Fruit fly (Drosophila melanogaster): Measurements from ENCODE around the gene CG43707.

The CG43707 gene

DNA sequence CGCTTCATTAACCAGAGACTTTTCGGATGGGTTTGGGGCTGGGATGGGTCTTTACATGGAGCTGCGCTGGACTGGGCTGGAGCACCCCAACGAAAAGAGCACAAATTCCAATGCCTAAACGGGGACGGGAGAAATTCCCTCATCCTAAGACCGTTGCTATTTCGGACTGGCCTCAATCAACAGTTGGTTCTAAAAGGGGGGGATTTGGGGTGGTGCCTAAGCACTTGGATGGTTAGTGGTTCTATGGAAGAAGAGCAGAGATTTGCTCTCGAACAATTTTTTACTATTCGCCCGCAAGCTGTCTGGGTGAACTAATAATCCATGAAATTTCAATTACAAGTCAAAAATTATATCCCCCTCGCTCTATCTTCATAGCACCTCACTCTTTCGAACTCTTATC, 27.4 kb upstream of the CG43707 start:
- no peak for TF ChIP-seq CG32121 (GFP tag; IDR thresholded peaks at IDR 0.05)
- no peak for TF ChIP-seq CG14655 (GFP tag; optimal IDR thresholded peaks at IDR 0.05)
- TF ChIP-seq fd96Ca (GFP tag; IDR thresholded peaks at IDR 0.05): no peak
- TF ChIP-seq CG10348 (GFP tag; IDR thresholded peaks at IDR 0.05): no peak
- TF ChIP-seq Ets98B (GFP tag; IDR thresholded peaks at IDR 0.05): no peak
- no peak for TF ChIP-seq Pif1A (GFP tag; optimal IDR thresholded peaks at IDR 0.05)
- no peak; the same call in 1 of the 2 replicates for TF ChIP-seq CG12605 (GFP tag; IDR thresholded peaks at IDR 0.05)
- no peak for TF ChIP-seq CG15710 (tag; optimal IDR thresholded peaks at IDR 0.05)
- no peak for TF ChIP-seq Pif1B (GFP tag; optimal IDR thresholded peaks at IDR 0.05)
- no peak for TF ChIP-seq Snoo (tag; optimal IDR thresholded peaks at IDR 0.05)
- TF ChIP-seq CG17806 (tag; optimal IDR thresholded peaks at IDR 0.05): no peak
- TF ChIP-seq EcR (GFP tag; optimal IDR thresholded peaks at IDR 0.05): no peak
- TF ChIP-seq CG34367 (tag; optimal IDR thresholded peaks at IDR 0.05): no peak

DNA sequence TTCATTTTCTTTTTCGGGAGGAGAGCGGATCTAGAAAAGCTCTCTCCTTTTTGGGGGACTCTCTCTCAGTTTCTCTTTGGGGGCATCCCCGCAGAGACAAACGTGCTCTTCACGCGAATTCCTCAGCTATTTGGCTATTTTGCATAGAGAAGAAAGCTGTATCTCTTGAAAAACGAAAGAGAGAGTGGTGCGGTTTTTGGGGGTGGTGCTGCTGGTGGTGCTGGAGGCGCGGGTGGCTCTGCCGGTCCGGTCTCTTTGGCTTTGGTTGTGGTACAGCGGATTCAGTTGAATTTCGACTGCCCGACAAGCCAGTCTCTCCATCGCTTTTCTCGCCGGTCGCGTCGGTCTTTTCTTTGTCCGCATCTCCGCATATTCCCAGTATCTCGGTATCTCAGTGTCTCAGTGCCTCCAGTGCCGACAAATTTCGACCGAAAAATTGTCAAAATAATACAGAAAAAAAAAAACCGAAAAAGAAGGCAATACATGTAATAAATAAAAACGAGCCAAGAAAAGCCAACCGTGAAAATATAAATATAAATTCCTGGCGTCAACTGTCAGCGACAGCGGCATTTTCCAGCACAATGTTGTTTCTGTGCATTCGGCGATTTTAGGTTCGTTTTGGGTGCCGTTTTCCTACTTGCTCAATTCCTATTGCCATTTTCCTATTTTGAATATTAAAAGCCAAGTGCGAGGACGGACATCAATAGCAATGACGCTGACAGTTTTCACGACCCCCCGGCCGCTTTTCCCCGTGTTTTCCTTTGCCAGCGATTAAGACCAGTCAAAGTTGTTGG, 26.7 kb upstream of the CG43707 start, which contains the start of gene CG10019:
TSS of gene CG10019 (plus strand) at position 285 of the 794 bp plus-strand sequence.
- TF ChIP-seq CG9948 (tag; optimal IDR thresholded peaks at IDR 0.05): no peak
- peak; percentile 48 for TF ChIP-seq CG32121 (GFP tag; IDR thresholded peaks at IDR 0.05)
- no peak for TF ChIP-seq CG17806 (tag; optimal IDR thresholded peaks at IDR 0.05)
- no peak for TF ChIP-seq CG34367 (tag; optimal IDR thresholded peaks at IDR 0.05)
- TF ChIP-seq Pif1A (GFP tag; optimal IDR thresholded peaks at IDR 0.05): no peak
- no peak for TF ChIP-seq CG13204 (GFP tag; optimal IDR thresholded peaks at IDR 0.05)
- peak; percentile 4 for TF ChIP-seq CG14655 (GFP tag; optimal IDR thresholded peaks at IDR 0.05)
- TF ChIP-seq Pif1B (GFP tag; optimal IDR thresholded peaks at IDR 0.05): no peak
- no peak for TF ChIP-seq CG8301 (tag; optimal IDR thresholded peaks at IDR 0.05)
- no peak for TF ChIP-seq Snoo (tag; optimal IDR thresholded peaks at IDR 0.05)
- TF ChIP-seq CG4496 (GFP tag; IDR thresholded peaks at IDR 0.05): peak; percentile 31; the same call in 1 of the 3 replicates
- TF ChIP-seq gl (tag; optimal IDR thresholded peaks at IDR 0.05): no peak
- no peak for TF ChIP-seq EcR (GFP tag; optimal IDR thresholded peaks at IDR 0.05)
- TF ChIP-seq D1 (tag; optimal IDR thresholded peaks at IDR 0.05): no peak
- TF ChIP-seq CG15710 (tag; optimal IDR thresholded peaks at IDR 0.05): no peak
- no peak for TF ChIP-seq CG10348 (GFP tag; IDR thresholded peaks at IDR 0.05)
- TF ChIP-seq rn (GFP tag; IDR thresholded peaks at IDR 0.05): no peak
- TF ChIP-seq fd96Ca (GFP tag; IDR thresholded peaks at IDR 0.05): no peak
- TF ChIP-seq CG8159 (tag; optimal IDR thresholded peaks at IDR 0.05): no peak
- TF ChIP-seq CG12605 (GFP tag; IDR thresholded peaks at IDR 0.05): no peak
- TF ChIP-seq Ets98B (GFP tag; IDR thresholded peaks at IDR 0.05): peak; percentile 31; the same call in 1 of the 2 replicates

DNA sequence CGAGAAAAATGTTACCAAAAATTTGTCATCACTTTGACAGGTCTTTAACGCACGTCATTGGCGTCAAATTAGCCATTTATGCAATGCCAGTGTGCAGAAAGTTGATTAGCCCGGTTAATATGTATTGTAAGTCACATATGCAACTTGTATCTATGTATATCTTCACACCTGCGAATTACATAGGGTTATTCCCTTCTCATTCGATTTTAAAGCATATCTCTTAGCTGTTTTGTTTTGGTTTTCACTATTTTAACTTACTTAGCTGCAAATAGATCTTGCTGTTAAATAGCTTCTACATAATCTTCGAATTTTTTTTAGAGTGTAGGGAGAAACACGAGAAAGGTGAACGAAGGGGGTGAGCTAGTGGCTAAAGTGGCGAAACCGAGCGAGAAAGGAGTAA, 26.0 kb upstream of the CG43707 start:
- no peak for TF ChIP-seq CG10348 (GFP tag; IDR thresholded peaks at IDR 0.05)
- peak; percentile 13; the same call in 1 of the 2 replicates for TF ChIP-seq Ets98B (GFP tag; IDR thresholded peaks at IDR 0.05)
- peak; percentile 31; the same call in 1 of the 2 replicates for TF ChIP-seq CG32121 (GFP tag; IDR thresholded peaks at IDR 0.05)
- peak; percentile 72 for TF ChIP-seq CG8301 (tag; optimal IDR thresholded peaks at IDR 0.05)
- TF ChIP-seq CG14655 (GFP tag; optimal IDR thresholded peaks at IDR 0.05): peak; percentile 70

DNA sequence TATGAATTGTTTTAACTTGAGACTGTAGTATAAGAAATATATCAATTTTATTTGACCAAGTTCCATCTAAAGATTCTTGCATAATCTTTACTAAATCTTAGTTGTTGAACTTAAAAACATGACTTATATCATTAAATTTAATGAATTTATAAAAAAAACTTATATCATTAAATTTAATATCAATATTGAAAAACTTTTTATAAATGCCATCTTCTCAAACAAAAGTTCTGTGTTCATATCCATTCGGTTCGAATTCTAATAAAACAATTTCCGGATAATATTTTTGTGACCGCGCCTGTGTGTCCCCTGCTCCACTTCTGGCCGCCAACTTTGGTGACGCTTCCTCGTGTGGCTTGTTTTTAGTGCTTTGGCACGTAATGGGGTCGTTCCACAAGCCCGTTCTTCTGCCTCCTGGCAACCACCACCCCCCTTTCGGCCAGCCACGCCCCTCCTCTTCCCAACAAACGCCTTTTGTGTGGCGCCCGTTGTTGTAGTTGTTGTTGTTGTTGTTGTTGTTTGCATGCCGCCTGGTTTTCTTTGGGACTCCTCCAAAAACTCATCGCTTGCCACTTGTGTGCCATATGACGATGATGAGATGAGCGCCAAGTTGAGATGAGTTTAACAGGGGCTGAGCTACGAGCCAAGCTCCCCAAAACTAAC, 19.9 kb upstream of the CG43707 start:
- TF ChIP-seq CG14655 (GFP tag; optimal IDR thresholded peaks at IDR 0.05) (peak; percentile 50), Pif1A (GFP tag; optimal IDR thresholded peaks at IDR 0.05) (no peak), Pif1B (GFP tag; optimal IDR thresholded peaks at IDR 0.05) (no peak), CG34367 (tag; optimal IDR thresholded peaks at IDR 0.05) (no peak), CG12605 (GFP tag; IDR thresholded peaks at IDR 0.05) (no peak), CG10348 (GFP tag; IDR thresholded peaks at IDR 0.05) (no peak), Snoo (tag; optimal IDR thresholded peaks at IDR 0.05) (no peak), CG32121 (GFP tag; IDR thresholded peaks at IDR 0.05) (peak; percentile 21; the same call in 1 of the 2 replicates), CG15710 (tag; optimal IDR thresholded peaks at IDR 0.05) (peak; percentile 30), rn (GFP tag; IDR thresholded peaks at IDR 0.05) (no peak), CG4496 (GFP tag; IDR thresholded peaks at IDR 0.05) (0 out of 3 replicates have a peak, but pooled peaks have one; percentile 39), CG8301 (tag; optimal IDR thresholded peaks at IDR 0.05) (peak; percentile 36), CG13204 (GFP tag; optimal IDR thresholded peaks at IDR 0.05) (peak; percentile 12), CG17806 (tag; optimal IDR thresholded peaks at IDR 0.05) (no peak), CG8159 (tag; optimal IDR thresholded peaks at IDR 0.05) (peak; percentile 53), EcR (GFP tag; optimal IDR thresholded peaks at IDR 0.05) (no peak), D1 (tag; optimal IDR thresholded peaks at IDR 0.05) (no peak), gl (tag; optimal IDR thresholded peaks at IDR 0.05) (no peak), fd96Ca (GFP tag; IDR thresholded peaks at IDR 0.05) (no peak), CG9948 (tag; optimal IDR thresholded peaks at IDR 0.05) (peak; percentile 39), Ets98B (GFP tag; IDR thresholded peaks at IDR 0.05) (no peak)

DNA sequence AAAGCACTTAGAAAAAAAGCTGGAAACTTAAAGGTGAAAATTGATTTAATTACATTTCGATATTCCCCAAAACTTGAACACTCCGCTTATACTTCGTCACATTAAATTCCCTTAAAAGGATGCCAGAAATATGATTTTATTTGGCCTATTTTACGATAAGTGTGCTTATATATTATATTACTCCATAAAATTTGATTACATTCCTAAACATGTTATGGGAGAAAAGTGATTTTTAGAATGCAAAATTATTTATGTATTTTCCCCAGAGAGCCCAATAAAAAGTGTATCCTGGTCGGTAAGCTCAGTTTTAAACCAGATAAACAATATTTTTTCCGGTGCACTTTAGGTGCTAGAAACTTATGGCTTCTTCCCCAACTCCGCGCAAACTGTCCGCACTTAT, 19.4 kb upstream of the CG43707 start:
- TF ChIP-seq Ets98B (GFP tag; IDR thresholded peaks at IDR 0.05): no peak
- no peak for TF ChIP-seq CG34367 (tag; optimal IDR thresholded peaks at IDR 0.05)
- no peak for TF ChIP-seq EcR (GFP tag; optimal IDR thresholded peaks at IDR 0.05)
- TF ChIP-seq CG8159 (tag; optimal IDR thresholded peaks at IDR 0.05): peak; percentile 28
- peak; percentile 39 for TF ChIP-seq CG8301 (tag; optimal IDR thresholded peaks at IDR 0.05)
- TF ChIP-seq Pif1B (GFP tag; optimal IDR thresholded peaks at IDR 0.05): peak; percentile 9
- peak; percentile 44 for TF ChIP-seq CG14655 (GFP tag; optimal IDR thresholded peaks at IDR 0.05)
- TF ChIP-seq CG12605 (GFP tag; IDR thresholded peaks at IDR 0.05): no peak
- TF ChIP-seq CG9948 (tag; optimal IDR thresholded peaks at IDR 0.05): peak; percentile 24
- peak; percentile 3 for TF ChIP-seq Pif1A (GFP tag; optimal IDR thresholded peaks at IDR 0.05)

Measured in whole organism, pupa.